Fruit fly (Drosophila melanogaster) whole organism, wandering third instar larva: ENCODE measurements around the gene CG15406.

Experiments used
- Abd-B ChIP-seq: fragments of >200 bp; optimal IDR thresholded peaks from 2 replicates; lab custom pipeline; 2017; ENCODE audit warnings: missing biosample characterization, missing genetic modification characterization
- CG32264 ChIP-seq: fragments of 200-800 bp; sonication (Bioruptor generic); optimal IDR thresholded peaks from 2 replicates; lab custom pipeline; 2016; ENCODE audit warnings: missing biosample characterization, missing genetic modification characterization
- CrebA ChIP-seq: fragments of 200-800 bp; sonication (Bioruptor generic); optimal IDR thresholded peaks from 2 replicates; lab custom pipeline; 2016; ENCODE audit warnings: missing biosample characterization, mild to moderate bottlenecking, missing genetic modification characterization, borderline replicate concordance
- GATAd ChIP-seq: sonication (Bioruptor generic); optimal IDR thresholded peaks from 2 replicates; lab custom pipeline; 2016; ENCODE audit warnings: missing biosample characterization, missing genetic modification characterization
- Hnf4 ChIP-seq: fragments of 200-800 bp; sonication (Bioruptor generic); optimal IDR thresholded peaks from 2 replicates; lab custom pipeline; 2016; ENCODE audit warnings: missing biosample characterization, mild to moderate bottlenecking, missing genetic modification characterization
- Myc ChIP-seq: fragments of >200 bp; optimal IDR thresholded peaks from 2 replicates; lab custom pipeline; 2017
- Rel ChIP-seq, 2 experiments: fragments of 200-800 bp; sonication (Bioruptor generic) in 1 of 2; optimal IDR thresholded peaks; 2 replicates in 1 of 2; 3 replicates in 1 of 2; lab custom pipeline; 2016 to 2019; ENCODE audit warnings: mild to moderate bottlenecking in 2 of 2, missing biosample characterization in 2 of 2, missing genetic modification characterization in 2 of 2, moderate library complexity in 1 of 2
- Sp1 ChIP-seq: fragments of 200-800 bp; sonication (Bioruptor generic); optimal IDR thresholded peaks from 3 replicates; lab custom pipeline; 2019; ENCODE audit warnings: missing biosample characterization, mild to moderate bottlenecking, missing genetic modification characterization, moderate library complexity
- dl ChIP-seq, 2 experiments: fragments of 175-275, 200-275 bp in 1 of 2; fragments of 200-275 bp in 1 of 2; sonication (Bioruptor generic); optimal IDR thresholded peaks; lab custom pipeline; 2018; ENCODE audit warnings: mild to moderate bottlenecking in 2 of 2, missing biosample characterization in 2 of 2, missing genetic modification characterization in 2 of 2, moderate library complexity in 2 of 2; ENCODE audit not compliant: partially characterized antibody in 2 of 2, insufficient read depth in 1 of 2
- foxo ChIP-seq, 2 experiments: fragments of 200-800 bp; sonication (Bioruptor generic); optimal IDR thresholded peaks; 2 replicates in 1 of 2; 3 replicates in 1 of 2; lab custom pipeline; 2016 to 2017; ENCODE audit warnings: missing biosample characterization in 2 of 2, missing genetic modification characterization in 2 of 2
- fru ChIP-seq: fragments of 200-800 bp; sonication (Bioruptor generic); optimal IDR thresholded peaks from 3 replicates; lab custom pipeline; 2016; ENCODE audit warnings: missing biosample characterization, mild to moderate bottlenecking, missing genetic modification characterization
- h ChIP-seq: fragments of 200-800 bp; sonication (Bioruptor generic); optimal IDR thresholded peaks from 3 replicates; lab custom pipeline; 2016; ENCODE audit warnings: missing biosample characterization, mild to moderate bottlenecking, missing genetic modification characterization
- jim ChIP-seq: fragments of 175-275, 200-325 bp; sonication (Bioruptor generic); optimal IDR thresholded peaks from 2 replicates; lab custom pipeline; 2016; ENCODE audit warnings: missing biosample characterization, mild to moderate bottlenecking, missing genetic modification characterization
- rgr ChIP-seq: fragments of 200-800 bp; sonication (Bioruptor generic); optimal IDR thresholded peaks from 3 replicates; lab custom pipeline; 2016; ENCODE audit warnings: missing biosample characterization, mild to moderate bottlenecking, missing genetic modification characterization
- sage ChIP-seq: fragments of 200-800 bp; sonication (Bioruptor generic); optimal IDR thresholded peaks from 2 replicates; lab custom pipeline; 2016; ENCODE audit warnings: missing biosample characterization, mild to moderate bottlenecking, missing genetic modification characterization

CG15406 gene

DNA sequence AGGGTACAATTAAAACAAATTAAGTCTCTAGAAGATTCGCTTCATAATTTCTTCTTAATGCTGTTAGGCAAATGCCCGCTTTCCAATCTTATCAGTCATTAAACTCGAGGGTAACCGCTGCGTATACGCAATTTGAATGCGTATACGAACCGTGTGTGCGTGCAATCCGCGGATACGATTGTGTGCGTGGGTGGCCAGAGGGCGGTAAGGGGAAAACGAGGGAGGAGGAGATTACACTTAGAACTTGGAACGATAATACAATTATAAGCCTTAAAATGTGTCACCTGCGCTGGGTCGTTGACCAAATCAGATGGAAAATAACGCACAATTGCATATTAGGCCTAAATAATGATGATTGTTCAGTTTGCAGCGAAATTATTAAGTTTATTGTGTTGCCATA lies 46.8 kb downstream of the CG15406 start:
- TF ChIP-seq h (no peak), dl (GFP tag; optimal IDR thresholded peaks at IDR 0.05; lab: Kevin White, UChicago; ENCODE audit: insufficient read depth in 1 of 2, partially characterized antibody in 2 of 2) (no peak), fru (GFP tag; lab: Kevin White, UChicago) (no peak), GATAd (GFP tag; lab: Kevin White, UChicago) (no peak)

DNA sequence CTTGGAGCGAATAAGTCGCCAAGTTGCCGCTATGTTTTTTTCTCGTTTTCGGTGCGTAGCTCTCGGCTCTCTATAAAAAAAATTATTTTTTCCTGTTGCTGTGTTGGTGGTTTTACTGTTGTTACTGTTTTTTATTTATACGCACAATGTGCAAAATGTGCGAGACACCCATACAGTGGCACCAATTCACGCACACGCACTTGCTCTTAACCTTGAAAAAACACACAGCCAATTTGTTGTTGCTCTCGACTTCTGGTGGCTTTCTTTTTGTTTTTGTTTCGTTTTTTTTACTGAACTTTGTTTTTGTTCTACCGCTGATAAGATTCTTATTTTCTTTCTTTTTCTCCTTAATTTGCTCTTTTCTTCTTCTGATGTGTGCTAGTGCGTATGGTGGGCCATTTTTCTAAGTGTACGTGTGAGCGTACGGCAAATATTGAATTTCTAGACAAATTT lies 47.2 kb downstream of the CG15406 start:
- TF ChIP-seq rgr (peak; percentile 23), Abd-B (GFP tag; lab: Kevin White, UChicago) (no peak), Rel (GFP tag; optimal IDR thresholded peaks at IDR 0.05; lab: Kevin White, UChicago) (peak; percentile 9), Rel (tag; optimal IDR thresholded peaks at IDR 0.05; lab: Kevin White, UChicago) (no peak), Hnf4 (GFP tag; lab: Kevin White, UChicago) (peak; percentile 41), jim (GFP tag; lab: Kevin White, UChicago) (no peak), Sp1 (GFP tag; lab: Kevin White, UChicago) (peak; percentile 25), CG32264 (GFP tag; lab: Kevin White, UChicago) (peak; percentile 7), dl (GFP tag; optimal IDR thresholded peaks at IDR 0.05; lab: Kevin White, UChicago; ENCODE audit: insufficient read depth in 1 of 2, partially characterized antibody in 2 of 2) (no peak)
- TF ChIP-seq, all 38 proteins: peak for 5

DNA sequence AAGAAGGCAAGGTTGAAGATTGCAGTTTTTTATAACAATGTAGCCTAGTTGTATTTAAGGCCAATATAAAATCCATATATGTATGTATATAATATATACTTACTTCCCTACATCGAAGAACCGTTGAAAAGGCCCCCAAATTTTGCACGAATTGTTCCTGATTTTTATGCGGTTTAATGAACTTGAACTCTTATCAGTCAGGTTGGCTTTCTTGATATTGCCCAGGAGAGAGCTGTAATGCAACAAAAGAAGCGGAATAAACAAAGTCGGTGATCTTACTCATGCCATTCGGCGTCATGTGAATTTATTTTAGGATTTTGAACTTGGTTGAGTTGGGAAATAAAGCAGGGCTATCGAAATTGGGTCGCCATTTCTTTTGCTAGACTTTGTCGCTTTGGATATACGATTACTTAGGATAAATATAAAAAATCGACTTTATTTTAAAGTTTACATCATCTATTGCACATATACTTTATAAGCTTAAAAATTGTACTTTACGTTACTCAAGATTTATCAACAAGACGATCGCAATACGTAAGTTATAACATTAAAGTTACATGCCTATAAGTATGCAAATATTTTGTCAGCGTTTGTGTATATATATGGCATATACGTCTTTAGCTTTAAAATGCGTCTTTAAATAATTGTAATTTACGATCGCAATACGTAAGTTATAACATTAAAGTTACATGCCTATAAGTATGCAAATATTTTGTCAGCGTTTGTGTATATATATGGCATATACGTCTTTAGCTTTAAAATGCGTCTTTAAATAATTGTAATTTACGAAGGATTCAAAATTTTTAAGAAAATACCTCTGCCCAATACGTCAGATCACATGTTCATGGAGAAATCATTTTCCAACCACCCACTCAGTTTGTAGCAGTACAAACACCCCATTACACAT lies 48.0 kb downstream of the CG15406 start, which contains the start of gene CG8838:
Gene CG8838 (plus strand): TSS at position 857 of the 907 bp plus-strand sequence.
- TF ChIP-seq CrebA (GFP tag; lab: Kevin White, UChicago) (peak; percentile 35), sage (peak; percentile 26), Rel (GFP tag; optimal IDR thresholded peaks at IDR 0.05; lab: Kevin White, UChicago) (no peak), Rel (tag; optimal IDR thresholded peaks at IDR 0.05; lab: Kevin White, UChicago) (peak; percentile 64), Myc (lab: Kevin White, UChicago) (peak; percentile 53), foxo (GFP tag; optimal IDR thresholded peaks at IDR 0.05; lab: Kevin White, UChicago) (no peak), h (no peak)
